Worm (Caenorhabditis elegans): ENCODE data around the gene tofu-2.

Gene tofu-2

DNA sequence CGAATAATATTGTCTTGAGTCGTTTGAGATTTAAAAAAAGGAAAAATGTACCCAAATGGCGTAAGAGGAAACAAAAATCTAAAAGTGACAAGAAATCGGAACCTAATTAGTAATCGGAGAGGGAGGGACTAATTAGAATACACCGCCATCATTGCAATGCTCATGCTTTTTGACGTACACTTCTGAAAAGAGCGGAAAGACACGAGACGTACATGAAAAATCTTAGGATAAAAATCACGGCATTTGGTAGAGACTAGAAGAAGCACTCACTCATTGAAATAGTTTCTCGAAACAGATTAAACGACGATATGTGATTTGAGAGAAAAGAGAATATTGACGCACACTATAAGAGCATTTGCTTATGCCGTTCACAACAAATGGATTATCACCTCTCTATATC is 28.1 kb downstream of the tofu-2 start:
- TF ChIP-seq ceh-8 (GFP tag; optimal IDR thresholded peaks at IDR 0.05) (peak; percentile 15), elt-3 (tag; optimal IDR thresholded peaks at IDR 0.05) (no peak), dsc-1 (tag; optimal IDR thresholded peaks at IDR 0.05) (peak; percentile 96), lsy-2 (tag; optimal IDR thresholded peaks at IDR 0.05) (no peak), pag-3 (tag; optimal IDR thresholded peaks at IDR 0.05; ENCODE audit: borderline replicate concordance, insufficient read depth) (no peak), fkh-8 (tag; optimal IDR thresholded peaks at IDR 0.05) (peak; percentile 19), fkh-4 (tag; optimal IDR thresholded peaks at IDR 0.05; ENCODE audit: borderline replicate concordance) (peak; percentile 49), pax-3 (tag; optimal IDR thresholded peaks at IDR 0.05) (peak; percentile 54), egl-13 (tag; optimal IDR thresholded peaks at IDR 0.05) (peak; percentile 41), ceh-88 (GFP tag; IDR thresholded peaks at IDR 0.05) (no peak), zip-4 (GFP tag; optimal IDR thresholded peaks at IDR 0.05) (no peak), nhr-11 (tag; optimal IDR thresholded peaks at IDR 0.05) (peak; percentile 29), unc-30 (tag; optimal IDR thresholded peaks at IDR 0.05) (no peak)

DNA sequence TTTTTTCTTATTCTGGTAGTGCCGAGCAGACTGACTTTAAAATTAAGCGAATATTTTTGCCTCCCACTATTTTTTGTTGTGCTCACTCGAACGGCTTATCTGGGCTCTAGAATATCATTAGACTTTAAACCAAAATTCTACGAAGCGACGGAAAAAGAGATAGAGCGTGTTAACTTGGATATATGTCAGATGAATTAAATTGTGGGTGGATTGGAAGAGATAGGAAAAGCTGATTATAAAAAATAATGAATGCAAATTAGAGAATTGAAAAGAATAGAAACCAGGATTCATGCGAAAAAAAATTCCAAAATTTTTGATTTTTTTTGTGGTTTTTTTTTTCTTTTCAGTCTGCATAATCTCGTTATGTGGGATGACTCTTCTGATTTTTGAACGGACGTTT is 29.3 kb downstream of the tofu-2 start, which contains the start of gene F20A1.4:
Gene F20A1.4, minus strand, starts transcription at position 101 of the 400 bp plus-strand sequence.
- no peak for TF ChIP-seq lin-14 (GFP tag; optimal IDR thresholded peaks at IDR 0.05)
- TF ChIP-seq dsc-1 (tag; optimal IDR thresholded peaks at IDR 0.05) = peak; percentile 76

DNA sequence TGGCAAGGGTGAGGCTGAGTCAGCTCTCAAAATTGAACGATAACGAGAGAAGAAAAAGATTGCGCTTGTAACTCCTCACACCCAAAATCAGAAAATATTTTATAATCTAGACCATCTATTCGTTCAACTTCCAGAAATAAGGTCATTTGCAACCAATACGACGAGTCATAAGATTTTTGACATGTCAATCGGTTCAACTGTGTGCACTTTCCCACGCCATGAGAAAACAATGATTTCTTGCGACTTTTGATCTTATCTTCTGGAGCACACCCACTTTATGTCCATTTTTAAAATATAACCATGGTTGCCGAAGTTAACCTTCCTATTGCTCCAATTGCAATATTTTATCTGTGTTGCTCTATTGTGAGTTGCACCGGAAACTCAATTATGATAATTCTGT is 34.0 kb downstream of the tofu-2 start, which contains the start of gene srsx-32:
Gene srsx-32, plus strand, starts transcription at position 301 of the 400 bp plus-strand sequence.
- TF ChIP-seq lir-3 (tag; optimal IDR thresholded peaks at IDR 0.05; ENCODE audit: poor library complexity) (no peak), egl-27 (tag; optimal IDR thresholded peaks at IDR 0.05) (no peak), lin-15B (tag; optimal IDR thresholded peaks at IDR 0.05) (no peak), unc-62 (GFP tag; optimal IDR thresholded peaks at IDR 0.05) (no peak), swsn-7 (tag; optimal IDR thresholded peaks at IDR 0.05) (no peak), pqm-1 (tag; optimal IDR thresholded peaks at IDR 0.05) (no peak), nhr-77 (tag; optimal IDR thresholded peaks at IDR 0.05) (no peak)

DNA sequence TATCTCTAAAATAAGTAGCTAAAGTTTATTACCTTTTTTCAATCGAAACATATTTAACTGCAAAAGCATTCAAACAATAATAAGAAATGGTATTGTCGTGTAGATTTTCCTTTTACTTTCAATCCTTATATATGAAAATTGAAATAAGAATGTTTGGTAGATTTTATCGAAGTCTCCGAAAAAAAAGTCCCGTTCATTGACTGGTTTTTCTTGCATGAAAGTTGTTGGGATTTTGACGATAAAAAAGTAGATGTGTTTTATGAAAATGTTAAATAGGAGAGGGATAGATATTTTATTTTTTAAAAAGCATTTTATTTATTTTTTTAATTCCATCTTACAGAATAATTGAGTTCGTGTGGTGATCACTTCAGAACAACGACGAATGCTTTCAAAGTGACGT is 35.2 kb downstream of the tofu-2 start, which contains the start of gene C33G8.13:
Gene C33G8.13, minus strand, starts transcription at position 101 of the 400 bp plus-strand sequence.
- TF ChIP-seq nhr-19 (GFP tag; conservative IDR thresholded peaks at IDR 0.05) (no peak), efl-1 (optimal IDR thresholded peaks at IDR 0.05) (no peak), efl-1 (GFP tag; optimal IDR thresholded peaks at IDR 0.05 in 1 of 2) (no peak), lin-35 (GFP tag; optimal IDR thresholded peaks at IDR 0.05) (no peak), ets-5 (GFP tag; IDR thresholded peaks at IDR 0.05) (no peak), pax-3 (tag; optimal IDR thresholded peaks at IDR 0.05) (no peak), lir-3 (tag; optimal IDR thresholded peaks at IDR 0.05; ENCODE audit: poor library complexity) (no peak), zip-4 (GFP tag; optimal IDR thresholded peaks at IDR 0.05) (no peak), nhr-84 (tag; optimal IDR thresholded peaks at IDR 0.05) (no peak), snu-23 (GFP tag; optimal IDR thresholded peaks at IDR 0.05) (no peak), sup-37 (GFP tag; optimal IDR thresholded peaks at IDR 0.05) (no peak), ceh-88 (GFP tag; IDR thresholded peaks at IDR 0.05) (no peak), mep-1 (tag; optimal IDR thresholded peaks at IDR 0.05) (no peak), nhr-76 (tag; optimal IDR thresholded peaks at IDR 0.05) (no peak), egl-27 (tag; optimal IDR thresholded peaks at IDR 0.05) (no peak), ztf-4 (tag; optimal IDR thresholded peaks at IDR 0.05) (no peak)

DNA sequence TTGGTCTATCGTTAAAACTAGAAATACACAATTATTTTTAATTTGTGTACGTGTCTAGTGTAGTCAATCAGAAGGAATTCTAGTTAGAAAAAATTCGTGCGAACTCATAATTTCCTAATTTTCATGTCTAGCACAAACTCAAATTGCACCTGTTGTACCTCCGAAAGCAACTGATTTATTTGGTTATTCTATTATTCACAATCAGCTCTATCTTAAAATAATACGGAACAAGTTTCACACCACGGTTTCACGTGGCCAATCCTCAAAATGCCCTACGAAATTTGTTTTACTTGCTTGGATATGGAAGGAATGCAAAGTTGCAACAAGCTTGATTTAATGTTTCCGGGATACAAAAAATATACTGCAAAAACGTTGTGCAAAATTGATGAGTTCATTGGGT is 38.4 kb downstream of the tofu-2 start, which contains the start of gene srw-127:
Gene srw-127, plus strand, starts transcription at position 301 of the 400 bp plus-strand sequence.
- TF ChIP-seq nhr-237 (tag; optimal IDR thresholded peaks at IDR 0.05) (no peak), grh-1 (GFP tag; IDR thresholded peaks at IDR 0.05) (no peak), ceh-63 (GFP tag; optimal IDR thresholded peaks at IDR 0.05) (no peak), nhr-19 (GFP tag; conservative IDR thresholded peaks at IDR 0.05) (no peak), tlp-1 (tag; optimal IDR thresholded peaks at IDR 0.05) (no peak), nhr-12 (tag; optimal IDR thresholded peaks at IDR 0.05) (no peak), C34B4.2 (tag; optimal IDR thresholded peaks at IDR 0.05) (no peak), aha-1 (tag; optimal IDR thresholded peaks at IDR 0.05) (no peak), efl-3 (GFP tag; optimal IDR thresholded peaks at IDR 0.05) (no peak), blmp-1 (tag; optimal IDR thresholded peaks at IDR 0.05) (no peak), ama-1 (optimal IDR thresholded peaks at IDR 0.05) (no peak), swsn-7 (tag; optimal IDR thresholded peaks at IDR 0.05) (no peak), alr-1 (tag; optimal IDR thresholded peaks at IDR 0.05; ENCODE audit: borderline replicate concordance) (no peak), nhr-71 (tag; optimal IDR thresholded peaks at IDR 0.05) (no peak), ceh-82 (tag; optimal IDR thresholded peaks at IDR 0.05) (no peak), mab-9 (GFP tag; IDR thresholded peaks at IDR 0.05) (no peak)

Data from whole organism, L1 larva.